Fruit fly (Drosophila melanogaster): Measurements from ENCODE around the gene Tsp.

dm6 chr2L:6644421-6645059, 64.3 kb downstream of the Tsp start:
- TF ChIP-seq Jra (GFP tag; optimal IDR thresholded peaks at IDR 0.05), result no peak
- TF ChIP-seq psq (GFP tag; optimal IDR thresholded peaks at IDR 0.05), result peak; percentile 97
- TF ChIP-seq Hr78 (GFP tag; optimal IDR thresholded peaks at IDR 0.05), result no peak
- no peak for TF ChIP-seq h (GFP tag; optimal IDR thresholded peaks at IDR 0.05)
- no peak for TF ChIP-seq dmrt93B (GFP tag; optimal IDR thresholded peaks at IDR 0.05)
- TF ChIP-seq brk (GFP tag; optimal IDR thresholded peaks at IDR 0.05), result peak; percentile 8
- TF ChIP-seq Myc (optimal IDR thresholded peaks at IDR 0.05), result no peak
- no peak for TF ChIP-seq CG9705 (GFP tag; optimal IDR thresholded peaks at IDR 0.05)
- TF ChIP-seq usp (GFP tag; optimal IDR thresholded peaks at IDR 0.05), result no peak
- peak; percentile 4 for TF ChIP-seq Sp1 (GFP tag; optimal IDR thresholded peaks at IDR 0.05)
- peak; percentile 4 for TF ChIP-seq rgr (GFP tag; optimal IDR thresholded peaks at IDR 0.05)
